Worm (Caenorhabditis elegans) whole organism, young adult: ENCODE results near the gene Y50D4B.1.
A peak's percentile ranks its signal among the peaks of the same experiment; 100 is the strongest.

ENCODE experiments used
- B0261.1 ChIP-seq: sonication (generic microtip); optimal IDR thresholded peaks from 2 replicates; lab custom pipeline; 2016; ENCODE audit warnings: mild to moderate bottlenecking, missing genetic modification characterization, moderate library complexity, missing compliant biosample characterization
- C17E4.6 ChIP-seq: fragments of 200-800 bp; sonication (Bioruptor generic); IDR thresholded peaks from 2 replicates; pipeline ENCODE4 v1.3.6; 2022; ENCODE audit warnings: missing genetic modification reagents, missing genetic modification characterization, missing compliant biosample characterization
- F22D6.2 ChIP-seq: sonication (generic microtip); optimal IDR thresholded peaks from 2 replicates; lab custom pipeline; 2016; ENCODE audit warnings: mild to moderate bottlenecking, missing genetic modification characterization, missing compliant biosample characterization
- T07F8.4 ChIP-seq: sonication (generic microtip); optimal IDR thresholded peaks from 2 replicates; lab custom pipeline; 2016; ENCODE audit warnings: mild to moderate bottlenecking, missing genetic modification characterization, moderate library complexity, missing compliant biosample characterization
- Y56A3A.18 ChIP-seq: fragments of 200-800 bp; sonication (Bioruptor generic); IDR thresholded peaks from 2 replicates; pipeline ENCODE4 v1.3.6; 2022; ENCODE audit warnings: missing genetic modification reagents, missing genetic modification characterization, missing compliant biosample characterization
- Y79H2A.3 ChIP-seq: fragments of 200-800 bp; sonication (Bioruptor generic); conservative IDR thresholded peaks from 2 replicates; pipeline ENCODE4 v1.3.6; 2022; ENCODE audit warnings: missing genetic modification reagents, missing genetic modification characterization, missing compliant biosample characterization
- ama-1 ChIP-seq, 3 experiments: fragments of 150-350 bp in 1 of 3; sonication (generic microtip) in 2 of 3; optimal IDR thresholded peaks; 2 replicates each; lab custom pipeline; 2014 to 2018; ENCODE audit warnings: missing biosample characterization in 2 of 3, missing genetic modification characterization in 2 of 3, missing genetic modification reagents in 2 of 3
- atf-7 ChIP-seq: sonication (generic microtip); optimal IDR thresholded peaks from 2 replicates; lab custom pipeline; 2017; ENCODE audit warnings: mild to moderate bottlenecking, missing genetic modification characterization, missing compliant biosample characterization
- ceh-58 ChIP-seq: fragments of 200-800 bp; sonication (Bioruptor generic); IDR thresholded peaks from 2 replicates; pipeline ENCODE4 v1.3.6; 2022; ENCODE audit warnings: missing genetic modification characterization, missing compliant biosample characterization
- ets-4 ChIP-seq: fragments of 200-800 bp; sonication (Bioruptor generic); optimal IDR thresholded peaks from 2 replicates; lab custom pipeline; 2018; ENCODE audit warnings: mild to moderate bottlenecking, missing genetic modification characterization, missing compliant biosample characterization
- mel-28 ChIP-seq: sonication (generic microtip); optimal IDR thresholded peaks from 2 replicates; lab custom pipeline; 2016; ENCODE audit warnings: borderline replicate concordance, mild to moderate bottlenecking, missing genetic modification characterization, missing compliant biosample characterization
- mes-4 ChIP-seq: sonication (generic microtip); optimal IDR thresholded peaks from 2 replicates; lab custom pipeline; 2016; ENCODE audit warnings: missing genotype, missing genetic modification characterization, missing compliant biosample characterization
- nhr-80 ChIP-seq: sonication (generic microtip); optimal IDR thresholded peaks from 2 replicates; lab custom pipeline; 2016; ENCODE audit warnings: missing genetic modification characterization, missing compliant biosample characterization
- ztf-25 ChIP-seq: fragments of 200-800 bp; sonication (Bioruptor generic); IDR thresholded peaks from 2 replicates; pipeline ENCODE4 v1.3.6; 2022; ENCODE audit warnings: missing genetic modification reagents, missing genetic modification characterization, missing compliant biosample characterization

Gene Y50D4B.1

DNA sequence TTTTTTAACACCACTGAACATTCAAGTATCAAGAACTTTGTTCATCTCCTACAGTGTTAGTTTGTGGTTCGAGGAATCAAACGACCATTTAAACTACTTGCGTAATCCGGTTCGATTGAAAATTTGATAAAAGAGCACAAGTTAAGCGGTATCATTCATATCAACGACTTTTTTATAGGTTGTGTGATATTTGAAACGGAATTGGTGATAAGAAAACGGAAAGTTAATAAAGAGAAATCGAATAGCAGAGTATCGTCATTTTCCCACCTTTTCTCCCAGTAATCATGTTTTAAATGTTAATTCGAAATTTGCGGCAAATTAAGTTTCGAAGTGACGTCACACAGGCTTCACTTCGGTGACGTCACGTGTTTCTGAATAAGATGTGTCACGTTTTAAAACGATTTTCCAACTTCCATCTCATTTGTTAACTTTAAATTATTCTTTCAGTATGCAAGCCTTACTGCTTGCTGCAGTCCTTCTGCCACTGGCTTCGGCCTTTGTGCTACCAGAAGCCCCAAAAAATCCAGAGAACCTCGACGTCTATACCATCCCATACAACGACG lies 63.6 kb downstream of the Y50D4B.1 start, which contains the start of gene T21H3.1:
Gene T21H3.1 (plus strand): TSS at position 448 of the 563 bp plus-strand sequence.
- peak; percentile 56 for TF ChIP-seq ets-4 (GFP tag; lab: Kevin White, UChicago)
- TF ChIP-seq Y79H2A.3 (GFP tag; lab: Robert Waterston, UW), result no peak
- TF ChIP-seq ceh-58 (GFP tag; lab: Robert Waterston, UW), result no peak
- no peak for TF ChIP-seq F22D6.2 (tag; lab: Kevin White, UChicago)
- no peak for TF ChIP-seq ama-1 (optimal IDR thresholded peaks at IDR 0.05; lab: Kevin White, UChicago)
- no peak for TF ChIP-seq ama-1 (GFP tag; optimal IDR thresholded peaks at IDR 0.05; lab: Kevin White, UChicago)
- TF ChIP-seq nhr-80 (tag; lab: Kevin White, UChicago), result peak; percentile 75
- TF ChIP-seq mel-28 (tag; lab: Kevin White, UChicago), result no peak
- no peak for TF ChIP-seq Y56A3A.18 (GFP tag; lab: Robert Waterston, UW)
- peak; percentile 89 for TF ChIP-seq atf-7
- no peak for TF ChIP-seq C17E4.6 (GFP tag; lab: Robert Waterston, UW)
- TF ChIP-seq T07F8.4 (tag; lab: Kevin White, UChicago), result no peak
- TF ChIP-seq ztf-25, result 0 out of 2 replicates have a peak, but pooled peaks have one; percentile 5
- no peak for TF ChIP-seq B0261.1 (tag; lab: Kevin White, UChicago)
- no peak for TF ChIP-seq mes-4
